Fruit fly (Drosophila melanogaster): ENCODE measurements around the gene Mi-2.

DNA sequence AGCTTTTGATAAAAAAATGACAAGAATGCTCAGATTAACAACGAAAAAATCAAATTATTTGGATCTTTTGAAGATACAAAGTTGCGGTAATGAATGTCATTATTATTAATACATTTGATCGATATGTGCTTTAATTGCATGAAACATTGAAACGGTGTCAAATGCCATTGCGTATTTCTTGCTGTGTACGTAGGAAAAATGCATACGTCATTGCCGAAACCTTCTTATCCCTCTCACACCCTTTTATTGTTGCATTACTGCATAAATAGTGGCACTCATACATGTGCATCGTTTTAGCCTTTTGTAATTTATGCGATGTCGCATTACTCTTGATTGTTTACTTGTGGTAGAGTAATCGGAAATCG, 2.3 kb downstream of the Mi-2 start:
- TF ChIP-seq chn (GFP tag; optimal IDR thresholded peaks at IDR 0.05) (no peak), CTCF (GFP tag; optimal IDR thresholded peaks at IDR 0.05) (no peak)

Measured in whole organism, embryonic.